Worm (Caenorhabditis elegans): Measurements from ENCODE around the gene T26C11.9.

T26C11.9 gene

DNA sequence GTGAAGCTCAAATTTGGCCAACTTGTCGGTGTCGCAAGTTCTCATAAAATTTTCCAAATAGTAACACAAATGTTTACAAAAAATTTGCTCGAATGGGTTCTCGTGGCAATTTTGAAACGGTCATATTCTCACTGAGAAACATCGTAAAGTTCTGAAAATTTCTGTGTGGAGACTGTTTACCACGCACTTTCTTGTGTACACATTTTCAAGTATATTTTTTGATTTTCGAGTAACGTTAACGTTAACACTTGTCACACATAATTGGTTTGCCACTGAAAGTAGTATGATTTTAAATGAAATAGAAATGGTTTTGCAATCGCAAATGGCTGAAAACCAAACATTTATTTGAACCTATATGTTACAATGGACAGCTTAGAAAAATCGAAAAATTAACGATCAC is 37.2 kb upstream of the T26C11.9 start:
- TF ChIP-seq ceh-16 (tag; optimal IDR thresholded peaks at IDR 0.05) (no peak), ama-1 (optimal IDR thresholded peaks at IDR 0.05) (no peak), unc-55 (GFP tag; optimal IDR thresholded peaks at IDR 0.05) (no peak), alr-1 (tag; optimal IDR thresholded peaks at IDR 0.05) (no peak), elt-1 (tag; optimal IDR thresholded peaks at IDR 0.05) (no peak), ZK546.5 (tag; optimal IDR thresholded peaks at IDR 0.05) (no peak)

DNA sequence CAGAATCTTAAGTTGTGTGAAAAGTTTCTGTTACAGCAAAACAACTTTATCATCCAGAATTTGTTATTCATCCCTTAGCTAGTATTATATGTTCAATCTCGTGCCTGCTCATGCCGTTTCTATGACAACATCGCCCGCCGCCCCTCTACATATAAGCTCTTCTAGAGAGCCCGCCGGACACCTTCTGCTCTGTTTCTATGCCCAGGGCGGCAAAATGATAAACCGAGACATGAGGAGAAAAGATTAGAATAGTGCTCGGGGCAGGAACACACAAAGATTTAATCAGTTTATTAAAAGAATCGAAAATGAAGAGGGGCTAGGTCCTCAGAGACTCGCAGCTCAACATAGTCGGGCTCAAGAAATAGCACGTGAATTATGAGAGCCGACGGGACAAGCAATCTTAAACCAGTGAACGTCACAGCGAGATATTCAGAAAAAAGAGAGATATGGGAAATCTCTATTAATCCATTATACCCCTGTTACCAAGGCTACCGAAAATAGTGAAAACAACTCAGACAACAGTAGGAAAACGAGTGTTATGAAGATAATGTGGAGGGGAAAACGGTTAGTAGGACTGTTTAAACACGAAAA is 34.9 kb upstream of the T26C11.9 start:
- no peak for TF ChIP-seq unc-62 (GFP tag; optimal IDR thresholded peaks at IDR 0.05)
- TF ChIP-seq peb-1 (tag; optimal IDR thresholded peaks at IDR 0.05) = no peak
- peak; percentile 5 for TF ChIP-seq fos-1 (tag; optimal IDR thresholded peaks at IDR 0.05)
- no peak for TF ChIP-seq nhr-25 (tag; optimal IDR thresholded peaks at IDR 0.05)
- TF ChIP-seq nhr-6 (tag; optimal IDR thresholded peaks at IDR 0.05) = no peak
- no peak for TF ChIP-seq nhr-11 (tag; optimal IDR thresholded peaks at IDR 0.05)
- TF ChIP-seq nhr-129 (tag; optimal IDR thresholded peaks at IDR 0.05) = peak; percentile 72
- TF ChIP-seq egl-27 (tag; optimal IDR thresholded peaks at IDR 0.05) = no peak
- no peak for TF ChIP-seq snpc-4 (tag; optimal IDR thresholded peaks at IDR 0.05)
- peak; percentile 80 for TF ChIP-seq lin-11 (tag; optimal IDR thresholded peaks at IDR 0.05)
- TF ChIP-seq crh-2 (tag; optimal IDR thresholded peaks at IDR 0.05) = peak; percentile 56
- TF ChIP-seq nhr-21 (tag; optimal IDR thresholded peaks at IDR 0.05) = peak; percentile 71
- peak; percentile 24 for TF ChIP-seq sma-9 (GFP tag; optimal IDR thresholded peaks at IDR 0.05)
- no peak for TF ChIP-seq sma-9 (tag; optimal IDR thresholded peaks at IDR 0.05)
- no peak for TF ChIP-seq nhr-23 (tag; optimal IDR thresholded peaks at IDR 0.05)
- peak; percentile 35 for TF ChIP-seq ztf-4 (tag; optimal IDR thresholded peaks at IDR 0.05)
- TF ChIP-seq C34F6.9 (tag; optimal IDR thresholded peaks at IDR 0.05) = peak; percentile 43
- TF ChIP-seq sem-4 (tag; optimal IDR thresholded peaks at IDR 0.05) = peak; percentile 2
- peak; percentile 21 for TF ChIP-seq ZK546.5 (tag; optimal IDR thresholded peaks at IDR 0.05)
- no peak for TF ChIP-seq mdl-1 (tag; optimal IDR thresholded peaks at IDR 0.05)
- no peak for TF ChIP-seq skn-1 (tag; optimal IDR thresholded peaks at IDR 0.05)
- no peak for TF ChIP-seq unc-39 (tag; optimal IDR thresholded peaks at IDR 0.05)
- TF ChIP-seq aly-2 (tag; optimal IDR thresholded peaks at IDR 0.05) = no peak
- TF ChIP-seq elt-3 (tag; optimal IDR thresholded peaks at IDR 0.05) = no peak
- TF ChIP-seq lsy-2 (tag; optimal IDR thresholded peaks at IDR 0.05) = peak; percentile 50 to 82
- TF ChIP-seq F13H6.1 (tag; optimal IDR thresholded peaks at IDR 0.05) = peak; percentile 35
- TF ChIP-seq nhr-77 (tag; optimal IDR thresholded peaks at IDR 0.05) = no peak
- TF ChIP-seq gmeb-1 (tag; optimal IDR thresholded peaks at IDR 0.05) = peak; percentile 60
- peak; percentile 57 for TF ChIP-seq lin-13 (GFP tag; optimal IDR thresholded peaks at IDR 0.05)
- TF ChIP-seq sma-3 (GFP tag; optimal IDR thresholded peaks at IDR 0.05) = no peak
- TF ChIP-seq unc-55 (GFP tag; optimal IDR thresholded peaks at IDR 0.05) = peak; percentile 26
- TF ChIP-seq elt-1 (tag; optimal IDR thresholded peaks at IDR 0.05) = no peak
- no peak for TF ChIP-seq nhr-12 (tag; optimal IDR thresholded peaks at IDR 0.05)
- peak; percentile 27 for TF ChIP-seq nhr-237 (tag; optimal IDR thresholded peaks at IDR 0.05)
- TF ChIP-seq ceh-82 (tag; optimal IDR thresholded peaks at IDR 0.05) = no peak
- TF ChIP-seq mab-5 (tag; optimal IDR thresholded peaks at IDR 0.05) = peak; percentile 30

DNA sequence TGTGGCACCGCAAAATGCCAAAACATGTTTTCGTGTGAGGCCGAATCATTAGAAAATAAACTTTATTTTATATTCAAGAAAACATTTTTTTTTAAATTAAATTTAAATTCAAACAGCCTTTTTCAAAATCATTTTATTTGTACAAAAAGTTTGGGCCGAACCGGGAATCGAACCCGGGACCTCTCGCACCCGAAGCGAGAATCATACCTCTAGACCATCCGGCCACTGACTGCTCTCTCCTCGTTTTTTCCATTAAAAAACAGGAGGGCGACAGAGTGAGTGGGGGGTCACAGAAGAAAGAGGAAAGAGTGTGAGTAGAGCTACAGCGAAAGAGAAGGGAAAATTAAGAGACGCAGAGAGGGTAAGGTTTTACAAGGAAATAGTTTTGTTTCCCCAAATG is 27.0 kb upstream of the T26C11.9 start:
- peak; percentile 36 for TF ChIP-seq crh-2 (tag; optimal IDR thresholded peaks at IDR 0.05)
- peak; percentile 33 for TF ChIP-seq nhr-21 (tag; optimal IDR thresholded peaks at IDR 0.05)
- peak; percentile 32 for TF ChIP-seq snpc-4 (tag; optimal IDR thresholded peaks at IDR 0.05)
- TF ChIP-seq gmeb-1 (tag; optimal IDR thresholded peaks at IDR 0.05) = peak; percentile 58
- no peak for TF ChIP-seq blmp-1 (tag; optimal IDR thresholded peaks at IDR 0.05; ENCODE audit: insufficient read depth)
- peak; percentile 42 for TF ChIP-seq fos-1 (tag; optimal IDR thresholded peaks at IDR 0.05)
- peak; percentile 5 for TF ChIP-seq ceh-82 (tag; optimal IDR thresholded peaks at IDR 0.05)
- TF ChIP-seq lin-13 (GFP tag; optimal IDR thresholded peaks at IDR 0.05) = peak; percentile 56
- peak; percentile 76 for TF ChIP-seq sma-9 (GFP tag; optimal IDR thresholded peaks at IDR 0.05)
- no peak for TF ChIP-seq sma-9 (tag; optimal IDR thresholded peaks at IDR 0.05)
- TF ChIP-seq mbf-1 (tag; optimal IDR thresholded peaks at IDR 0.05) = no peak
- TF ChIP-seq F13H6.1 (tag; optimal IDR thresholded peaks at IDR 0.05) = peak; percentile 49
- peak; percentile 50 to 79 for TF ChIP-seq lsy-2 (tag; optimal IDR thresholded peaks at IDR 0.05)
- peak; percentile 49 for TF ChIP-seq lin-11 (tag; optimal IDR thresholded peaks at IDR 0.05)
- peak in 1 of 2 experiments; percentile 21 for TF ChIP-seq mdl-1 (tag; optimal IDR thresholded peaks at IDR 0.05)
- TF ChIP-seq sem-4 (tag; optimal IDR thresholded peaks at IDR 0.05) = no peak
- peak; percentile 74 for TF ChIP-seq nhr-129 (tag; optimal IDR thresholded peaks at IDR 0.05)
- TF ChIP-seq sma-3 (GFP tag; optimal IDR thresholded peaks at IDR 0.05) = peak; percentile 43
- peak; percentile 6 for TF ChIP-seq egl-27 (tag; optimal IDR thresholded peaks at IDR 0.05)
- TF ChIP-seq ama-1 (optimal IDR thresholded peaks at IDR 0.05) = no peak
- TF ChIP-seq Y55F3AM.14 (GFP tag; optimal IDR thresholded peaks at IDR 0.05) = peak; percentile 14
- TF ChIP-seq peb-1 (tag; optimal IDR thresholded peaks at IDR 0.05) = no peak
- peak; percentile 49 for TF ChIP-seq ceh-16 (tag; optimal IDR thresholded peaks at IDR 0.05)
- TF ChIP-seq C34F6.9 (tag; optimal IDR thresholded peaks at IDR 0.05) = peak; percentile 38
- TF ChIP-seq unc-55 (GFP tag; optimal IDR thresholded peaks at IDR 0.05) = peak; percentile 71
